Fruit fly (Drosophila melanogaster) whole organism, embryonic: ENCODE data around the gene scramb2.

Source experiments
- CG11247 ChIP-seq: fragments of 200-800 bp; sonication (Bioruptor generic); IDR thresholded peaks from 2 replicates; pipeline ENCODE4 v1.3.6; 2022; ENCODE audit warnings: missing biosample characterization, missing genetic modification characterization
- her ChIP-seq: fragments of 200-800 bp; sonication (Bioruptor generic); optimal IDR thresholded peaks from 2 replicates; lab custom pipeline; 2016; ENCODE audit warnings: missing biosample characterization, missing genetic modification characterization
- stc ChIP-seq: fragments of 200-800 bp; sonication (Bioruptor generic); IDR thresholded peaks from 2 replicates; pipeline ENCODE4 v1.3.6; 2022; ENCODE audit warnings: missing biosample characterization, missing genetic modification characterization
- zfh2 ChIP-seq: fragments of 200-800 bp; sonication (Bioruptor generic); optimal IDR thresholded peaks from 2 replicates; lab custom pipeline; 2016; ENCODE audit warnings: missing biosample characterization, missing genetic modification characterization

dm6 chr3L:3052110-3052871 lies 5.7 kb upstream of the scramb2 start, which contains the start of gene CG1271:
- TF ChIP-seq CG11247 (GFP tag; lab: Robert Waterston, UW) (peak; percentile 51), stc (GFP tag; lab: Robert Waterston, UW) (no peak), her (GFP tag; lab: Kevin White, UChicago) (peak; percentile 51), zfh2 (GFP tag; lab: Kevin White, UChicago) (peak; percentile 83)
